Fruit fly (Drosophila melanogaster) whole organism, wandering third instar larva: Measurements from ENCODE around the gene CG5953.

Experiments used
- Abd-B ChIP-seq: fragments of >200 bp; optimal IDR thresholded peaks from 2 replicates; lab custom pipeline; 2017; ENCODE audit warnings: missing biosample characterization, missing genetic modification characterization
- CG32264 ChIP-seq: fragments of 200-800 bp; sonication (Bioruptor generic); optimal IDR thresholded peaks from 2 replicates; lab custom pipeline; 2016; ENCODE audit warnings: missing biosample characterization, missing genetic modification characterization
- CG9705 ChIP-seq: fragments of 200-800 bp; sonication (Bioruptor generic); optimal IDR thresholded peaks from 2 replicates; lab custom pipeline; 2018; ENCODE audit warnings: missing biosample characterization, mild to moderate bottlenecking, missing genetic modification characterization
- CrebA ChIP-seq: fragments of 200-800 bp; sonication (Bioruptor generic); optimal IDR thresholded peaks from 2 replicates; lab custom pipeline; 2016; ENCODE audit warnings: missing biosample characterization, mild to moderate bottlenecking, missing genetic modification characterization, borderline replicate concordance
- Dfd ChIP-seq: fragments of >200 bp; optimal IDR thresholded peaks from 2 replicates; lab custom pipeline; 2017; ENCODE audit warnings: missing biosample characterization, missing genetic modification characterization
- Dif ChIP-seq: fragments of 200-275, 200-300 bp; sonication (Bioruptor generic); optimal IDR thresholded peaks from 2 replicates; lab custom pipeline; 2018; ENCODE audit warnings: missing biosample characterization, missing genetic modification characterization; ENCODE audit not compliant: partially characterized antibody
- GATAd ChIP-seq: sonication (Bioruptor generic); optimal IDR thresholded peaks from 2 replicates; lab custom pipeline; 2016; ENCODE audit warnings: missing biosample characterization, missing genetic modification characterization
- HLH106 ChIP-seq: fragments of 200-800 bp; optimal IDR thresholded peaks from 3 replicates; lab custom pipeline; 2019; ENCODE audit warnings: missing biosample characterization, mild to moderate bottlenecking, missing genetic modification characterization, moderate library complexity
- Hnf4 ChIP-seq: fragments of 200-800 bp; sonication (Bioruptor generic); optimal IDR thresholded peaks from 2 replicates; lab custom pipeline; 2016; ENCODE audit warnings: missing biosample characterization, mild to moderate bottlenecking, missing genetic modification characterization
- Hr78 ChIP-seq: fragments of >200 bp; optimal IDR thresholded peaks from 2 replicates; lab custom pipeline; 2017; ENCODE audit warnings: missing biosample characterization, missing genetic modification characterization
- Hr83 ChIP-seq: fragments of 200-300 bp; sonication (Bioruptor generic); optimal IDR thresholded peaks from 2 replicates; lab custom pipeline; 2016; ENCODE audit warnings: missing biosample characterization, mild to moderate bottlenecking, missing genetic modification characterization, moderate library complexity; ENCODE audit not compliant: poor library complexity, severe bottlenecking
- Jra ChIP-seq: sonication (Bioruptor generic); optimal IDR thresholded peaks from 2 replicates; lab custom pipeline; 2016; ENCODE audit warnings: missing biosample characterization, missing genetic modification characterization
- Mio ChIP-seq: sonication (Bioruptor generic); optimal IDR thresholded peaks from 2 replicates; lab custom pipeline; 2016; ENCODE audit warnings: missing biosample characterization, missing genetic modification characterization
- Myc ChIP-seq: fragments of >200 bp; optimal IDR thresholded peaks from 2 replicates; lab custom pipeline; 2017
- N ChIP-seq: fragments of >200 bp; optimal IDR thresholded peaks from 2 replicates; lab custom pipeline; 2018; ENCODE audit warnings: missing biosample characterization, missing external identifiers, missing genetic modification characterization
- OdsH ChIP-seq: fragments of 200-800 bp; sonication (Bioruptor generic); optimal IDR thresholded peaks from 2 replicates; lab custom pipeline; 2016; ENCODE audit warnings: missing biosample characterization, mild to moderate bottlenecking, missing genetic modification characterization
- Rel ChIP-seq, 2 experiments: fragments of 200-800 bp; sonication (Bioruptor generic) in 1 of 2; optimal IDR thresholded peaks; 2 replicates in 1 of 2; 3 replicates in 1 of 2; lab custom pipeline; 2016 to 2019; ENCODE audit warnings: mild to moderate bottlenecking in 2 of 2, missing biosample characterization in 2 of 2, missing genetic modification characterization in 2 of 2, moderate library complexity in 1 of 2
- Sp1 ChIP-seq: fragments of 200-800 bp; sonication (Bioruptor generic); optimal IDR thresholded peaks from 3 replicates; lab custom pipeline; 2019; ENCODE audit warnings: missing biosample characterization, mild to moderate bottlenecking, missing genetic modification characterization, moderate library complexity
- Vsx2 ChIP-seq: fragments of 200-300, 225-300 bp; sonication (Bioruptor generic); optimal IDR thresholded peaks from 2 replicates; lab custom pipeline; 2018; ENCODE audit warnings: missing biosample characterization, missing genetic modification characterization; ENCODE audit not compliant: partially characterized antibody
- br ChIP-seq: fragments of 200-800 bp; sonication (Bioruptor generic); optimal IDR thresholded peaks from 2 replicates; lab custom pipeline; 2016; ENCODE audit warnings: missing biosample characterization, missing genetic modification characterization
- brk ChIP-seq: fragments of 200-800 bp; sonication (Bioruptor generic); optimal IDR thresholded peaks from 2 replicates; lab custom pipeline; 2016; ENCODE audit warnings: missing biosample characterization, mild to moderate bottlenecking, missing genetic modification characterization
- dl ChIP-seq, 2 experiments: fragments of 175-275, 200-275 bp in 1 of 2; fragments of 200-275 bp in 1 of 2; sonication (Bioruptor generic); optimal IDR thresholded peaks; lab custom pipeline; 2018; ENCODE audit warnings: mild to moderate bottlenecking in 2 of 2, missing biosample characterization in 2 of 2, missing genetic modification characterization in 2 of 2, moderate library complexity in 2 of 2; ENCODE audit not compliant: partially characterized antibody in 2 of 2, insufficient read depth in 1 of 2
- dmrt93B ChIP-seq: fragments of 200-800 bp; sonication (Bioruptor generic); optimal IDR thresholded peaks from 2 replicates; lab custom pipeline; 2018; ENCODE audit warnings: missing biosample characterization, mild to moderate bottlenecking, missing genetic modification characterization
- dsf ChIP-seq: sonication (Bioruptor generic); optimal IDR thresholded peaks from 2 replicates; lab custom pipeline; 2016; ENCODE audit warnings: missing biosample characterization, missing genetic modification characterization, borderline replicate concordance
- ey ChIP-seq: fragments of 200-800 bp; sonication (Bioruptor generic); optimal IDR thresholded peaks from 2 replicates; lab custom pipeline; 2016; ENCODE audit warnings: missing biosample characterization, missing genetic modification characterization
- foxo ChIP-seq, 2 experiments: fragments of 200-800 bp; sonication (Bioruptor generic); optimal IDR thresholded peaks; 2 replicates in 1 of 2; 3 replicates in 1 of 2; lab custom pipeline; 2016 to 2017; ENCODE audit warnings: missing biosample characterization in 2 of 2, missing genetic modification characterization in 2 of 2
- fru ChIP-seq: fragments of 200-800 bp; sonication (Bioruptor generic); optimal IDR thresholded peaks from 3 replicates; lab custom pipeline; 2016; ENCODE audit warnings: missing biosample characterization, mild to moderate bottlenecking, missing genetic modification characterization
- h ChIP-seq: fragments of 200-800 bp; sonication (Bioruptor generic); optimal IDR thresholded peaks from 3 replicates; lab custom pipeline; 2016; ENCODE audit warnings: missing biosample characterization, mild to moderate bottlenecking, missing genetic modification characterization
- jim ChIP-seq: fragments of 175-275, 200-325 bp; sonication (Bioruptor generic); optimal IDR thresholded peaks from 2 replicates; lab custom pipeline; 2016; ENCODE audit warnings: missing biosample characterization, mild to moderate bottlenecking, missing genetic modification characterization
- lola ChIP-seq: fragments of >200 bp; optimal IDR thresholded peaks from 2 replicates; lab custom pipeline; 2017; ENCODE audit warnings: missing biosample characterization, missing genetic modification characterization
- pan ChIP-seq: fragments of >200 bp; optimal IDR thresholded peaks from 2 replicates; lab custom pipeline; 2017
- psq ChIP-seq: fragments of 200-800 bp; sonication (Bioruptor generic); optimal IDR thresholded peaks from 3 replicates; lab custom pipeline; 2017; ENCODE audit warnings: missing biosample characterization, mild to moderate bottlenecking, missing genetic modification characterization, moderate library complexity
- rgr ChIP-seq: fragments of 200-800 bp; sonication (Bioruptor generic); optimal IDR thresholded peaks from 3 replicates; lab custom pipeline; 2016; ENCODE audit warnings: missing biosample characterization, mild to moderate bottlenecking, missing genetic modification characterization
- sage ChIP-seq: fragments of 200-800 bp; sonication (Bioruptor generic); optimal IDR thresholded peaks from 2 replicates; lab custom pipeline; 2016; ENCODE audit warnings: missing biosample characterization, mild to moderate bottlenecking, missing genetic modification characterization
- sv ChIP-seq: fragments of 200-800 bp; sonication (Bioruptor generic); optimal IDR thresholded peaks from 3 replicates; lab custom pipeline; 2016; ENCODE audit warnings: missing biosample characterization, missing genetic modification characterization
- tai ChIP-seq: sonication (Bioruptor generic); optimal IDR thresholded peaks from 2 replicates; lab custom pipeline; 2016; ENCODE audit warnings: missing biosample characterization, missing genetic modification characterization
- usp ChIP-seq: fragments of >200 bp; optimal IDR thresholded peaks from 2 replicates; lab custom pipeline; 2017; ENCODE audit warnings: missing biosample characterization, missing genetic modification characterization
- woc ChIP-seq: sonication (Bioruptor generic); optimal IDR thresholded peaks from 2 replicates; lab custom pipeline; 2016; ENCODE audit warnings: missing biosample characterization, mild to moderate bottlenecking, missing genetic modification characterization

Gene CG5953

DNA sequence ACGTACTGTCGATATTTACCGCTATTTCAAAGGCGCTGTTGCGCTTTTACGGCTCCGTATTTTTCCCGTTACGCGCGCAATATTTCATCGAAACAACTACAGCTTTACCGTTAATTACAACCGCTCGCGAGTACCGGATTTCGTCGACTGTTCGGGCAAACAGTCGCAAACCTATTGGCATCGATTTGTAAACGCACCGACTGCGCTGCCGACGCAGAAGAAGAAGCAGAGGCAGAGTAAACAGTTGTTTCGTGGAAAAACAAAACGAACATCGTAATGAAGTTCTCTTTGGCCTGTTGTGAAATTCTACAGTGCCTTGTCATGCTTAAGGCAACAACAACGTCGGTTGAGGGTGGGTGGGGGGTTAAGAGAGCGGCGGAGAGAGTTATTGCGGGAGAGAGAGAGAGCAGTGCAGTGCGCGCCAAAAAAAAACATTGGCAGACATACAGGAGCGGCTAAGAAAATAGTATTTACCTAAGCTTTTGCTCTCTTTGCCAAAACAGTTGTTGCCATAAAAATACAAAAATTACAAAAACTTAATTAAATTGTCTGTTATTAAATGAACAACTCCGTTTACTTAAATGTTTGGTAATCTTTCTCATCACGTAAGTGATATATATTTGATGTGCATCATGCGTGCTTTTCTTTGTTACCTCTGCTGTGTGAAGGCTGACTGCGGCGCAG lies at the start of gene CG5953:
Gene CG5953 (minus strand): TSS at position 176 of the 684 bp plus-strand sequence.
- peak; percentile 95 for TF ChIP-seq sv (GFP tag; lab: Kevin White, UChicago)
- TF ChIP-seq dl (GFP tag; optimal IDR thresholded peaks at IDR 0.05; lab: Kevin White, UChicago; ENCODE audit: insufficient read depth in 1 of 2, partially characterized antibody in 2 of 2) = peak; percentile 71 to 80
- peak; percentile 95 for TF ChIP-seq CG32264 (GFP tag; lab: Kevin White, UChicago)
- TF ChIP-seq sage (GFP tag; lab: Kevin White, UChicago) = peak; percentile 71
- peak; percentile 77 for TF ChIP-seq Hnf4 (GFP tag; lab: Kevin White, UChicago)
- TF ChIP-seq Sp1 = peak; percentile 98
- peak; percentile 44 for TF ChIP-seq Rel (GFP tag; optimal IDR thresholded peaks at IDR 0.05; lab: Kevin White, UChicago)
- peak; percentile 69 for TF ChIP-seq Rel (tag; optimal IDR thresholded peaks at IDR 0.05; lab: Kevin White, UChicago)
- peak; percentile 67 to 97 for TF ChIP-seq foxo (GFP tag; optimal IDR thresholded peaks at IDR 0.05; lab: Kevin White, UChicago)
- peak; percentile 96 for TF ChIP-seq CG9705 (GFP tag; lab: Kevin White, UChicago)
- TF ChIP-seq psq (GFP tag; lab: Kevin White, UChicago) = no peak
- TF ChIP-seq rgr (GFP tag; lab: Kevin White, UChicago) = peak; percentile 97
- TF ChIP-seq dmrt93B = peak; percentile 97
- no peak for TF ChIP-seq usp (GFP tag; lab: Kevin White, UChicago)
- no peak for TF ChIP-seq N (GFP tag; lab: Kevin White, UChicago)
- peak; percentile 97 for TF ChIP-seq br (GFP tag; lab: Kevin White, UChicago)
- TF ChIP-seq Jra (GFP tag; lab: Kevin White, UChicago) = peak; percentile 83
- peak; percentile 45 for TF ChIP-seq GATAd
- peak; percentile 98 for TF ChIP-seq HLH106 (tag; lab: Kevin White, UChicago)
- no peak for TF ChIP-seq jim (GFP tag; lab: Kevin White, UChicago)
- TF ChIP-seq h (GFP tag; lab: Kevin White, UChicago) = peak; percentile 97
- TF ChIP-seq brk = peak; percentile 86
- TF ChIP-seq Hr83 (GFP tag; lab: Kevin White, UChicago) = peak; percentile 8
- peak; percentile 68 for TF ChIP-seq CrebA
- no peak for TF ChIP-seq tai (GFP tag; lab: Kevin White, UChicago)
- TF ChIP-seq fru (GFP tag; lab: Kevin White, UChicago) = peak; percentile 98
- TF ChIP-seq Mio (GFP tag; lab: Kevin White, UChicago) = peak; percentile 62
- peak; percentile 98 for TF ChIP-seq OdsH (GFP tag; lab: Kevin White, UChicago)
- TF ChIP-seq Dfd (GFP tag; lab: Kevin White, UChicago) = peak; percentile 89
- TF ChIP-seq Vsx2 = peak; percentile 56
- TF ChIP-seq woc = peak; percentile 98
- TF ChIP-seq Dif (GFP tag; lab: Kevin White, UChicago) = peak; percentile 85
- no peak for TF ChIP-seq Myc
- TF ChIP-seq Hr78 (GFP tag; lab: Kevin White, UChicago) = no peak
- TF ChIP-seq dsf (GFP tag; lab: Kevin White, UChicago) = peak; percentile 67
- no peak for TF ChIP-seq Abd-B
- TF ChIP-seq ey (GFP tag; lab: Kevin White, UChicago) = peak; percentile 98
- TF ChIP-seq pan = no peak
- TF ChIP-seq lola (GFP tag; lab: Kevin White, UChicago) = no peak

- TF ChIP-seq GATAd = no peak
- TF ChIP-seq Rel (GFP tag; optimal IDR thresholded peaks at IDR 0.05; lab: Kevin White, UChicago) = no peak
- TF ChIP-seq Rel (tag; optimal IDR thresholded peaks at IDR 0.05; lab: Kevin White, UChicago) = no peak
- TF ChIP-seq jim (GFP tag; lab: Kevin White, UChicago) = no peak
- no peak for TF ChIP-seq Dfd (GFP tag; lab: Kevin White, UChicago)
- no peak for TF ChIP-seq tai (GFP tag; lab: Kevin White, UChicago)
- TF ChIP-seq fru (GFP tag; lab: Kevin White, UChicago) = no peak
- no peak for TF ChIP-seq Sp1
- no peak for TF ChIP-seq Hr78 (GFP tag; lab: Kevin White, UChicago)
- TF ChIP-seq dmrt93B = no peak
- no peak for TF ChIP-seq CG32264 (GFP tag; lab: Kevin White, UChicago)
- no peak for TF ChIP-seq h (GFP tag; lab: Kevin White, UChicago)
- TF ChIP-seq Abd-B = no peak
- no peak for TF ChIP-seq sv (GFP tag; lab: Kevin White, UChicago)
Measured at dm6 chr2L:16562379-16562778, 29.7 kb upstream of the CG5953 start.
